Worm (Caenorhabditis elegans) whole organism, midembryonic: ENCODE results near the gene R09H10.7.

Experiments used
- flt-1 ChIP-seq: fragments of 200-800 bp; sonication (Bioruptor generic); IDR thresholded peaks from 2 replicates; pipeline ENCODE4 v1.3.6; 2022; ENCODE audit warnings: missing genetic modification characterization, missing compliant biosample characterization
- med-1 ChIP-seq: sonication (generic microtip); optimal IDR thresholded peaks from 2 replicates; lab custom pipeline; 2017; ENCODE audit warnings: missing genetic modification characterization, mild to moderate bottlenecking, missing compliant biosample characterization, antibody characterized with exemption, missing genetic modification reagents; ENCODE audit not compliant: insufficient read depth
- ztf-23 ChIP-seq: fragments of 200-800 bp; sonication (Bioruptor generic); IDR thresholded peaks from 2 replicates; pipeline ENCODE4 v1.3.6; 2022; ENCODE audit warnings: missing genetic modification reagents, missing genetic modification characterization, missing compliant biosample characterization

ce11 chrIV:10606575-10607080 is 14.3 kb upstream of the R09H10.7 start, which contains the start of gene R09H10.3:
- TF ChIP-seq flt-1 (no peak), ztf-23 (GFP tag; lab: Robert Waterston, UW) (no peak), med-1 (no peak)
